Fruit fly (Drosophila melanogaster) ovary, adult (tissue): ENCODE data around the gene S1P.

Experiments used
- CG17801 ChIP-seq: fragments of 200-800 bp; optimal IDR thresholded peaks from 2 replicates; lab custom pipeline; 2019; ENCODE audit warnings: missing biosample characterization, mild to moderate bottlenecking, missing genetic modification characterization, moderate library complexity; ENCODE audit not compliant: partially characterized antibody

Gene S1P

dm6 chr3L:21626036-21626614 is 8.9 kb upstream of the S1P start:
- no peak for TF ChIP-seq CG17801 (GFP tag; lab: Kevin White, UChicago)

DNA sequence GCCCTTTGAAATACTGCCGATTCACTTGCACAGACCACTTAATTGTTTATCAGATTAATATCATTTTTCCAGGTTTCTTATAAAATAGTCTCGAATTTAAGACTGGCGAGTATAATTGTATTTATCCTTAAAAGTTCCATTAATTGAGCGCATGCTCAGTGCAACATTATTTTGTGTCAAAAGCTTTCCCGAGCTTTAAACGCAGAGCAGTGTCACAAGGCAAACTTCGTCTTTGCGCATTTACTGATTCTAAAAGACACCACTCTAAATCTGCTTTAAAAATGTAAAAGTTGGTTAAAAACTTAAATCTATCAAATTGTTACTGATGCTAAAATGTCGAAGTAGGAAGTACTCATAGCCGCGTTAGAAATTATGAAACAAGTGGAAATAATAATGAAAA is 8.4 kb upstream of the S1P start, which contains the start of the genes CG7166 and Alg11:
CG7166 (minus strand) TSS at position 101 of the 400 bp plus-strand sequence.
Alg11 (plus strand) TSS at position 260 of the 400 bp plus-strand sequence.
- no peak for TF ChIP-seq CG17801 (GFP tag; lab: Kevin White, UChicago)

DNA sequence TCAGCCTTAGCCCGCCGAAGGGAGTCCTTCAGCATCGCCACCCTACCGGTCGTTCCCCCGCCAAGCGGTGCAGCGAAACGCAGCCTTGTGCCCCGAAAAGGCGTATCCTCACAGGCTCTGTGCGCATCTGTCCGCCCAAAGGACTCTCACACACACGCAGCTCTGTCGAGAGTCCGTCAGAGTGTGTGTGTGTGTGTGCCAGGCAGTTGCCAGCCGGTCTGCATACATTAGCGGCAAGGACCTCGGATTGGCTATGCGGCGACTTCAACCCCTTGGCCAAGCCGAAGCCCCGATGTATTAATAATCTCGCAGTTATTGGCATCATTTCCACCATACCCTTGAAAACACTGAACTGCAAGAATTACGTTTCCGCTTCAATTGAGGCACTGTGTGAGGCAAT is 6.6 kb downstream of the S1P start:
- TF ChIP-seq CG17801 (GFP tag; lab: Kevin White, UChicago) = no peak

- no peak for TF ChIP-seq CG17801 (GFP tag; lab: Kevin White, UChicago)
Observed at dm6 chr3L:21604265-21604664, 12.9 kb downstream of the S1P start.

DNA sequence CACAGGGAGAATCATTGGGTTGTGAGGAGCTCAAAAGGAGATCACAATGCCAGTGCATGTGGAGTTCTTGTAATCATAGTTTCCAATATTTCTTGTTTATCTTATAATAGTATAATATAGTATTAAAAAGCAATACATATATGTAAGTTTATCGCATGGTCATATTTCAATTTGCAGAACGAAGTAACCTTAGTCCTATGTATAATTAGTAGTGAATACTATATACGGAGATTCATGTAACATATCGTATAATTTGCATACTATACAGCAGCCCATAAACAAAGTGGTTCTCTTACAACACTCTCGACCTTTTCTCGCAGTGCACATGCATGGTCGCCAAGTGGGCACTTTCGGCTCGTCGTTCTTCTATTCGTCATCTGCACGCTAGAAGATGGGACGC is 14.9 kb downstream of the S1P start:
- no peak for TF ChIP-seq CG17801 (GFP tag; lab: Kevin White, UChicago)

DNA sequence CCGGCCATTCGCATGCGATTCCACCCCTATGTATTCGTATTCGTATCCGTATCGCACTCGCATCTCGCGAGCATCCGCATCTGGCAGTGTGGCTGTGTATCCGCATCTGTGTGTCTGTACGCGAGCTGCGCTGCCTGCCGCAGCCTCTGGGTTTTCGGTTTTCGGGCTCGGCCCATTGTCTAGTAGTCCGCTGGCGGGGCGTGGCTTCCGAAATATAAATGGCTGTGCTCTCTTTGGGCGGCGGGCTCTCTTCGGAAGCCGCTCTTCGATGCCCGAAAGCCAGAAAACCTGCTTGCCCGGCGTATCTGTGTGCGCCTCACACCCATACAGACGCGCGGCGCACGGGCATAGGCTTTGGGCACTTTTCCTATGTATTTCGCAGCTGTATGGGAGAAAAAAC is 18.8 kb downstream of the S1P start:
- no peak for TF ChIP-seq CG17801 (GFP tag; lab: Kevin White, UChicago)

dm6 chr3L:21594408-21594807 is 22.8 kb downstream of the S1P start:
- no peak for TF ChIP-seq CG17801 (GFP tag; lab: Kevin White, UChicago)

DNA sequence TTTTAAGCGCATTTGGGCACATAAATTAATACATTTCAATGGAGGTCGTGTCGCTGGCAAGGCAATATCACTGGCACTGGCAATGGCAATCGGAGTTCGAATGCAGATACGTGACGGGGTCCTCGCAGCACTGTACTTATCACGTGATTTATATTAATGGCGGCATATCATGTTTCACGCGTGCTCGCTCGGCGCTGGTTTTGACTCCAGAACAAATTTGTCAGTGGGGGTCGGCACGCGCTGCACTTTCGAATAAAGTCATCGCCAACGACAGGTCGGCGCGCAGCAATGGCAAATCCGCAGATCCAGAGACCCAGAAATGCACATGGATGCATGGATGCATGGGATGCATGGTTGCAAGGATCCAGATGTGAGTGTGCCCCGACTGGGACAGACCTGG is 25.9 kb downstream of the S1P start:
- TF ChIP-seq CG17801 (GFP tag; lab: Kevin White, UChicago) = no peak

DNA sequence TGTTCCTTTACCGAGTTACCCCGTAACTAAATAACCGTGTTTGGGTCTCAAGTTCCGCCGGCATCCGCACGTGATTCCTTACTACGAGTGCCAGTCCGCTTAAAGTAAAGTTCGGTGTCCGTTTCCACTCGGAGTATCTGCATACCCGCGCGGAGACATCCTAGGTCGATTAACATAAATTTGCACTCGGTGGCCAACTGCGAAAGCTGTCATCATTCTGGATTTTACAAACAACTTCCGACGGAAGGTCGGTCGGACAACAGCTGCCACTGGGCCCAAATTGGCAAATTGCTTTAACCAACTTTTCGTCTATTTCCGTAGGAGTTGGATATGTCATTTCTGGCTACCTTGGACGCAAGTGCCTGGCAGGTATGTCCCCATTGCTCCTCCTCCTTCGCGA is 30.6 kb downstream of the S1P start, which contains the start of gene TfAP-2:
TfAP-2 (plus strand) TSS at position 301 of the 400 bp plus-strand sequence.
- no peak for TF ChIP-seq CG17801 (GFP tag; lab: Kevin White, UChicago)

DNA sequence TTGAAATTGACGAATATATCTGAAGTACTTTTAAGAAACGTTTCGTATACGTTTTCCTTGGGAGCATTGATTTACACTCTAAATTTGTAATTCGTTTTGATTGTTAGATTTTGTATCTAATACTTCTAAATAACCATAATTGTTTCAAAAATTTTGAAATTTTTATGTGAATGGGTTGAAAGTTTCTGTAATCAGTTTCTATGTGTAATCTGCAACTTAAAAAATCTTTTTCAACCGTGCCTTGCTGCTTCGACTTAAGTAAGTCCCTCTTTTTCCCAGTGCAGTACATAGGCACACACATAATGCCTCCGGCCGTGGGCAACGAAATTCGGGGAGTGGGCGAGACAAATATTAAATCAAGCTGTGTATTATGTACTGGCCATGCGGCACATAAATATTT is 31.8 kb downstream of the S1P start:
- no peak for TF ChIP-seq CG17801 (GFP tag; lab: Kevin White, UChicago)

- TF ChIP-seq CG17801 (GFP tag; lab: Kevin White, UChicago) = no peak
Observed at dm6 chr3L:21584683-21585082, 32.5 kb downstream of the S1P start.

dm6 chr3L:21581984-21582383 is 35.2 kb downstream of the S1P start:
- no peak for TF ChIP-seq CG17801 (GFP tag; lab: Kevin White, UChicago)

DNA sequence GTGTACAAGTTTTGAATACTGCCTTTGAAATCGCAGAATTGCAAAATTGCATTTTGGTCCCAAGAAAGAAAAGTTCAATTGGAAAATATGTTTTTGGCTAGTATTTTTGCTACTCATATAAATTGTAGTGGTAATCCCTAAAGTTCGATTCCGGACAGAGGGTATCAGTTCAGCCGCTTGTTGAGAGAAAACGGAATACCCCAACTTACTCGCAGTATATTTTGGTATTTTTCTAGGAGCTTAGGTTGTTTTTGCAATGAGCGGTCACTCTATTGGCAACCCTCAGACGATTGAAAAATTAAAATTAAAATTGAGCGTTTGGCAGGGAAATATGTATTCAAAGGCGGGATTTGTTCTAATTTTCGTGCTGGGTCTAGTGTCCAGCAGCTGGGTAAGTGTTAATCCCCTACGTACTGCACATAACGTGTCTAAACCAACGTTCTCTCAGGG is 42.9 kb downstream of the S1P start:
- TF ChIP-seq CG17801 (GFP tag; lab: Kevin White, UChicago) = no peak

dm6 chr3L:21573831-21574230 is 43.3 kb downstream of the S1P start, which contains the start of gene EMC10:
Gene EMC10 (plus strand): TSS chr3L:21574131.
- no peak for TF ChIP-seq CG17801 (GFP tag; lab: Kevin White, UChicago)

dm6 chr3L:21568848-21569372 is 48.3 kb downstream of the S1P start, which contains the start of the genes CRIF and SMC5:
Gene CRIF (minus strand): TSS chr3L:21568898.
Gene SMC5 (plus strand): TSS chr3L:21569176.
- peak; percentile 41 for TF ChIP-seq CG17801 (GFP tag; lab: Kevin White, UChicago)

dm6 chr3L:21568254-21568653 is 48.9 kb downstream of the S1P start:
- TF ChIP-seq CG17801 (GFP tag; lab: Kevin White, UChicago) = no peak
